Worm (Caenorhabditis elegans) whole organism, L2 larva: ENCODE data around the gene mdt-17.
"Not testable (repeated sequence)": the region's sequence is repeated elsewhere in the genome, so short reads cannot be mapped to it uniquely, and the experiment has no call there.

Experiments used
- egl-27 ChIP-seq: sonication (generic microtip); optimal IDR thresholded peaks from 3 replicates; lab custom pipeline; 2017; ENCODE audit warnings: missing biosample characterization, missing genetic modification reagents, missing genetic modification characterization
- fos-1 ChIP-seq: fragments of 150-350 bp; optimal IDR thresholded peaks from 2 replicates; lab custom pipeline; 2014; ENCODE audit warnings: missing biosample characterization, missing genetic modification characterization
- lin-13 ChIP-seq: fragments of 150-350 bp; optimal IDR thresholded peaks from 2 replicates; lab custom pipeline; 2014; ENCODE audit warnings: missing biosample characterization, missing genetic modification reagents, missing genetic modification characterization
- nhr-12 ChIP-seq: fragments of 150-350 bp; optimal IDR thresholded peaks from 2 replicates; lab custom pipeline; 2014; ENCODE audit warnings: missing biosample characterization, missing genetic modification characterization
- nhr-129 ChIP-seq: fragments of 150-350 bp; optimal IDR thresholded peaks from 2 replicates; lab custom pipeline; 2014; ENCODE audit warnings: missing biosample characterization, missing genetic modification characterization
- zag-1 ChIP-seq: fragments of 150-350 bp; optimal IDR thresholded peaks from 2 replicates; lab custom pipeline; 2014; ENCODE audit warnings: missing biosample characterization, missing genetic modification characterization
- ztf-4 ChIP-seq: fragments of 150-350 bp; optimal IDR thresholded peaks from 2 replicates; lab custom pipeline; 2014; ENCODE audit warnings: missing biosample characterization, missing genetic modification characterization

ce11 chrV:20303288-20303687, 36.2 kb upstream of the mdt-17 start, which contains the start of gene ZC15.3:
- not testable (repeated sequence) for TF ChIP-seq nhr-129; fos-1 (tag; lab: Kevin White, UChicago); lin-13 (GFP tag; lab: Kevin White, UChicago); nhr-12 (tag; lab: Kevin White, UChicago); zag-1 (tag; lab: Kevin White, UChicago); ztf-4; egl-27
